Worm (Caenorhabditis elegans): ENCODE data around the gene oac-55.
A peak's percentile ranks its signal among the peaks of the same experiment; 100 is the strongest.

The oac-55 gene

DNA sequence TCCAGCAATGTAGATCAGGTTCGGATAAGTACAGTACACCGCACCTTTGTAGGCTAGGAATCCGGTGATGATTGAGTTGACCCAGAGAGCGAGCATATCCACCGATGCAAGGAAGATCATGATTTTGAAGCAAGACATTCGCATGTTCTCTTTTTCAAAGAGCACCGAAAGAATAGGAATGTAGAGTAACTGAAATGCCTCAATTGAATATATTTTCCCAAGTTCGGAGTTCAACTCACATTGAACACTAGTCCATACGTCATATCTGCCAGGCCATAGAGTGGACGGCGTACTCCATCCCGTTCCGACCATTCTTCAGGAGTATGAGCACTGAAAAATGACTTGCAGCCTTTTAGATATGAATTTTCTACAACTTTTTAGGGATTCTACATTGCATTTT is 38.8 kb downstream of the oac-55 start:
- TF ChIP-seq mxl-2 (GFP tag; conservative IDR thresholded peaks at IDR 0.05) (no peak), unc-62 (GFP tag; optimal IDR thresholded peaks at IDR 0.05 in 1 of 2) (peak in 1 of 2 experiments; percentile 90), unc-62 (tag; optimal IDR thresholded peaks at IDR 0.05) (no peak), ztf-11 (tag; optimal IDR thresholded peaks at IDR 0.05) (no peak)

DNA sequence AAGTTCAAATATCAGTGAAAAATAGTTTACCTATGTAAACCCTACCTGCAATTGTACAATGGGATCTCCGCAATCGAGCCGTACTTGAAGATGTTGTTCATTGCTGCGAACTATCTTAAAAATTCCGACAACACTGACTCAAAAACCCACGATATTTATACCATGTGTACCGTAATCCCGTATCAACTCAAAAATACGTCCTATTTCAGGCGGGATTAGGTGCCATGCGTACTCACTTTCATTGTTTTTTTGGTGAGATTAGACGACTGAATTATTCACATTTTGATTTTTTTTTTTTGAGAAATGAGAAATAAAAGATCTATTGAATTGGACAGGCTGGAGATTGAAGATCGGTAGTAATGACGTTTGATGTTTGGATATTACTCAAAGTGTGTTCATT is 39.4 kb downstream of the oac-55 start, which contains the start of gene srt-30:
TSS of gene srt-30 (minus strand) at position 101 of the 400 bp plus-strand sequence.
- TF ChIP-seq daf-19 (GFP tag; conservative IDR thresholded peaks at IDR 0.05) (no peak), unc-130 (GFP tag; optimal IDR thresholded peaks at IDR 0.05) (no peak), ZK546.5 (tag; optimal IDR thresholded peaks at IDR 0.05) (no peak), mdl-1 (tag; optimal IDR thresholded peaks at IDR 0.05) (no peak), mxl-2 (GFP tag; conservative IDR thresholded peaks at IDR 0.05) (no peak), zag-1 (tag; optimal IDR thresholded peaks at IDR 0.05) (no peak), Y105C5A.15 (GFP tag; IDR thresholded peaks at IDR 0.05) (no peak), dve-1 (tag; optimal IDR thresholded peaks at IDR 0.05; ENCODE audit: insufficient read depth) (no peak), mdt-29 (GFP tag; IDR thresholded peaks at IDR 0.05) (no peak), php-3 (GFP tag; IDR thresholded peaks at IDR 0.05) (no peak), sdz-12 (GFP tag; optimal IDR thresholded peaks at IDR 0.05) (no peak), madf-9 (GFP tag; conservative IDR thresholded peaks at IDR 0.05) (no peak), zfp-3 (GFP tag; conservative IDR thresholded peaks at IDR 0.05) (no peak), lin-15B (tag; optimal IDR thresholded peaks at IDR 0.05) (no peak), egl-27 (tag; optimal IDR thresholded peaks at IDR 0.05) (no peak), aha-1 (tag) (no peak), hlh-30 (tag; optimal IDR thresholded peaks at IDR 0.05; ENCODE audit: insufficient read depth) (no peak), saeg-2 (GFP tag; IDR thresholded peaks at IDR 0.05) (no peak), mxl-3 (GFP tag; optimal IDR thresholded peaks at IDR 0.05) (no peak)

ce11 chrV:3801787-3802417 is 41.0 kb downstream of the oac-55 start:
- TF ChIP-seq nhr-76 (tag; optimal IDR thresholded peaks at IDR 0.05) (no peak), Y75B8A.6 (GFP tag; IDR thresholded peaks at IDR 0.05) (no peak), aha-1 (tag) (peak; percentile 66), madf-5 (GFP tag; IDR thresholded peaks at IDR 0.05) (no peak), dmd-8 (GFP tag; IDR thresholded peaks at IDR 0.05) (no peak), daf-8 (GFP tag; IDR thresholded peaks at IDR 0.05) (no peak), unc-62 (GFP tag; optimal IDR thresholded peaks at IDR 0.05 in 1 of 2) (peak in 1 of 2 experiments; percentile 92), unc-62 (tag; optimal IDR thresholded peaks at IDR 0.05) (no peak), Y48G9A.11 (GFP tag; IDR thresholded peaks at IDR 0.05) (no peak)

- TF ChIP-seq nhr-11 (tag; optimal IDR thresholded peaks at IDR 0.05), result peak; percentile 63
- peak in 1 of 2 experiments; percentile 46 for TF ChIP-seq hif-1 (tag; optimal IDR thresholded peaks at IDR 0.05)
- peak; percentile 95 for TF ChIP-seq nhr-28 (tag; optimal IDR thresholded peaks at IDR 0.05)
- TF ChIP-seq lin-39 (tag; optimal IDR thresholded peaks at IDR 0.05), result no peak
- TF ChIP-seq nhr-102 (tag; optimal IDR thresholded peaks at IDR 0.05), result peak; percentile 31
- TF ChIP-seq daf-16 (GFP tag; optimal IDR thresholded peaks at IDR 0.05), result no peak
- peak; percentile 70 for TF ChIP-seq daf-16 (tag; optimal IDR thresholded peaks at IDR 0.05)
- TF ChIP-seq dmd-6 (GFP tag; IDR thresholded peaks at IDR 0.05), result peak; percentile 49
- peak; percentile 16 for TF ChIP-seq dpl-1 (GFP tag; optimal IDR thresholded peaks at IDR 0.05)
- no peak for TF ChIP-seq ctbp-1 (GFP tag; IDR thresholded peaks at IDR 0.05)
- TF ChIP-seq pqm-1 (tag; optimal IDR thresholded peaks at IDR 0.05), result peak; percentile 8
- TF ChIP-seq hlh-11 (tag; optimal IDR thresholded peaks at IDR 0.05), result peak; percentile 31
- TF ChIP-seq F44E2.7 (GFP tag; IDR thresholded peaks at IDR 0.05), result no peak
- no peak for TF ChIP-seq pha-4 (GFP tag; IDR thresholded peaks at IDR 0.05)
- peak; percentile 6 for TF ChIP-seq pha-4 (tag; optimal IDR thresholded peaks at IDR 0.05)
- peak; percentile 23 for TF ChIP-seq mes-2 (tag; optimal IDR thresholded peaks at IDR 0.05; ENCODE audit: poor library complexity, severe bottlenecking)
- no peak for TF ChIP-seq zfp-2 (tag; optimal IDR thresholded peaks at IDR 0.05)
- TF ChIP-seq mxl-2 (GFP tag; conservative IDR thresholded peaks at IDR 0.05), result no peak
- TF ChIP-seq unc-130 (GFP tag; optimal IDR thresholded peaks at IDR 0.05), result no peak
- TF ChIP-seq ceh-82 (tag; optimal IDR thresholded peaks at IDR 0.05), result no peak
Measured at ce11 chrV:3803343-3803742, 42.4 kb downstream of the oac-55 start, which contains the start of gene cyp-33C8. Gene cyp-33C8, minus strand, starts transcription at chrV:3803542.
